Worm (Caenorhabditis elegans): Measurements from ENCODE around the gene C17C3.6.

The C17C3.6 gene

DNA sequence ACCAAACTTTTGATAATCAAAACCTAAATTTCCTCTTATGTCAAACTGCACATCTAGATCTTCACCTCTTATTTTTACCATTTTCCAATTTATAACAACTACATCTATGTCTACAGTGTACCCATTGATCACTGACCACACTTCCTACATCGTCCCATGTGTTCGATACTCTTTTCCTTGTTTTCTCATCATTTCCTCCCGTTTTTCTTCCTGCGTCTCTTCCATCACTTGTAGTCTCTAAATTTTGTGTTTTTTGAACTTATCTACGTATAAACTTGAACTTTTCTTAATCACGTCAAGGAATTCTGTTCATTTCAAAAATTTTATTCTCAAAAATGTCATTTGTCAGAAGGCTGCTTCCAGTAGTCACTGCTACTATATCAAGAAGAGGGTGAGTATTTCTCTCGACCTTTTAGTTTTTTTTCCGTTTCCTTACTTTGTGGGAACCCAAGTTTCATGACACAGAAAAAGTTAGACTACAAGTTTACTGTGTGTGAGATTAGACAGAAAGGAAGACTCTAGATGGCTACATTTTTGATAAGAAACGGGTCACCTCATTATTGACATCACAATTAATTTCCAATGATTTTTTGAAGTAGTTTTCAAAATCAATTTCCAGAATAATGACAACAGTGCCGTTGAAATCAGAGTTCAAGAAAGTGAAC is 22.4 kb downstream of the C17C3.6 start (continued):
- TF ChIP-seq dmd-8 (GFP tag; IDR thresholded peaks at IDR 0.05) (no peak), cey-2 (tag; optimal IDR thresholded peaks at IDR 0.05; ENCODE audit: borderline replicate concordance, insufficient read depth) (peak; percentile 71), mxl-3 (GFP tag; optimal IDR thresholded peaks at IDR 0.05) (peak; percentile 6), lin-13 (GFP tag; optimal IDR thresholded peaks at IDR 0.05) (peak; percentile 7)

DNA sequence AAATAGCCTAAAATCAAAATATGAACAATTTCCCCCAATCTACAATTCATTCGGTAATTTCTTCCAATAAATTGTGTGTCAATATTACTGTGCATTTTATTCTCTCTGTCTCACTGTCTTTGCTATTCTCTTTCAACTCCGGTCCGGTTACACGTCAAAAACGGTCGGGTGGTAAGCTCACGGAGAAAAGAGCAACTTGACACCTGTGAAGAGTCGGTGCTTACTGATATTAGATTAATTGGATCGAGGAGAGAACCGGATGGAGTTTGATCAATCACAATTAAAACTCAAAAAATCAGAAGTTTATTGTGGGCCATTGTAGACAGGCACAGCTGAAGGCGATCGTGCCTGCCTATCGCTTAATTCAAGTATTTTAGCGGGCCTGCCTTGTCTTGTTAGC is 25.1 kb downstream of the C17C3.6 start:
- TF ChIP-seq ctbp-1 (GFP tag; IDR thresholded peaks at IDR 0.05) = 0 out of 2 replicates have a peak, but pooled peaks have one; percentile 15
- no peak for TF ChIP-seq lin-29 (GFP tag; IDR thresholded peaks at IDR 0.05)
- no peak for TF ChIP-seq skn-1 (tag; optimal IDR thresholded peaks at IDR 0.05)
- TF ChIP-seq nhr-42 (GFP tag; IDR thresholded peaks at IDR 0.05) = no peak
- TF ChIP-seq cey-2 (tag; optimal IDR thresholded peaks at IDR 0.05; ENCODE audit: borderline replicate concordance, insufficient read depth) = no peak
- peak; percentile 3 for TF ChIP-seq zip-2 (tag; optimal IDR thresholded peaks at IDR 0.05)
- no peak for TF ChIP-seq gei-8 (GFP tag; optimal IDR thresholded peaks at IDR 0.05)
- no peak for TF ChIP-seq R02D3.7 (tag; optimal IDR thresholded peaks at IDR 0.05)
- TF ChIP-seq dpl-1 (GFP tag; optimal IDR thresholded peaks at IDR 0.05) = no peak
- no peak for TF ChIP-seq unc-39 (tag; optimal IDR thresholded peaks at IDR 0.05)
- TF ChIP-seq daf-8 (GFP tag; IDR thresholded peaks at IDR 0.05) = no peak
- no peak for TF ChIP-seq nhr-76 (tag; optimal IDR thresholded peaks at IDR 0.05)
- no peak for TF ChIP-seq ZK546.5 (tag; optimal IDR thresholded peaks at IDR 0.05)
- TF ChIP-seq lin-1 (GFP tag; IDR thresholded peaks at IDR 0.05) = no peak
- TF ChIP-seq lin-15B (tag; optimal IDR thresholded peaks at IDR 0.05) = no peak
- TF ChIP-seq nhr-77 (tag; optimal IDR thresholded peaks at IDR 0.05) = no peak
- TF ChIP-seq ama-1 (optimal IDR thresholded peaks at IDR 0.05) = no peak
- TF ChIP-seq hlh-11 (tag; optimal IDR thresholded peaks at IDR 0.05) = no peak
- TF ChIP-seq aha-1 (tag) = peak; percentile 56
- peak; percentile 83; the same call in 1 of the 2 replicates for TF ChIP-seq zfp-3 (GFP tag; conservative IDR thresholded peaks at IDR 0.05)
- TF ChIP-seq unc-62 (GFP tag; optimal IDR thresholded peaks at IDR 0.05 in 1 of 2) = no peak
- TF ChIP-seq unc-62 (tag; optimal IDR thresholded peaks at IDR 0.05) = no peak
- no peak for TF ChIP-seq ztf-7 (tag; optimal IDR thresholded peaks at IDR 0.05)
- TF ChIP-seq mep-1 (tag; optimal IDR thresholded peaks at IDR 0.05) = peak; percentile 42
- TF ChIP-seq nhr-111 (GFP tag; optimal IDR thresholded peaks at IDR 0.05) = no peak
- peak; percentile 28 for TF ChIP-seq lin-38 (GFP tag; IDR thresholded peaks at IDR 0.05)
- TF ChIP-seq mes-2 (tag; optimal IDR thresholded peaks at IDR 0.05; ENCODE audit: poor library complexity, severe bottlenecking) = no peak
- no peak for TF ChIP-seq hif-1 (tag; optimal IDR thresholded peaks at IDR 0.05)
- no peak for TF ChIP-seq zag-1 (tag; optimal IDR thresholded peaks at IDR 0.05)
- TF ChIP-seq hlh-30 (tag; optimal IDR thresholded peaks at IDR 0.05; ENCODE audit: insufficient read depth) = no peak
- no peak for TF ChIP-seq F26F4.8 (GFP tag; conservative IDR thresholded peaks at IDR 0.05)
- TF ChIP-seq ceh-20 (GFP tag; IDR thresholded peaks at IDR 0.05) = no peak
- TF ChIP-seq lsy-2 (tag; optimal IDR thresholded peaks at IDR 0.05) = peak in 1 of 2 experiments; percentile 30
- no peak for TF ChIP-seq rbr-2 (tag; optimal IDR thresholded peaks at IDR 0.05)
- 0 out of 2 replicates have a peak, but pooled peaks have one; percentile 32 for TF ChIP-seq Y105C5A.15 (GFP tag; IDR thresholded peaks at IDR 0.05)
- no peak for TF ChIP-seq snpc-4 (tag; optimal IDR thresholded peaks at IDR 0.05)
- no peak for TF ChIP-seq lin-13 (GFP tag; optimal IDR thresholded peaks at IDR 0.05)
- TF ChIP-seq aly-2 (tag; optimal IDR thresholded peaks at IDR 0.05) = no peak
- TF ChIP-seq mdt-29 (GFP tag; IDR thresholded peaks at IDR 0.05) = 0 out of 2 replicates have a peak, but pooled peaks have one; percentile 7
- no peak for TF ChIP-seq dmd-8 (GFP tag; IDR thresholded peaks at IDR 0.05)
- no peak for TF ChIP-seq F49E8.2 (tag; optimal IDR thresholded peaks at IDR 0.05; ENCODE audit: borderline replicate concordance)
- no peak for TF ChIP-seq zip-11 (GFP tag; IDR thresholded peaks at IDR 0.05)
- no peak for TF ChIP-seq nhr-6 (tag; optimal IDR thresholded peaks at IDR 0.05)
- no peak for TF ChIP-seq jun-1 (tag; optimal IDR thresholded peaks at IDR 0.05)
- peak in 1 of 2 experiments; percentile 24 for TF ChIP-seq daf-16 (GFP tag; optimal IDR thresholded peaks at IDR 0.05)
- TF ChIP-seq daf-16 (tag; optimal IDR thresholded peaks at IDR 0.05) = no peak
- no peak for TF ChIP-seq ceh-32 (tag; optimal IDR thresholded peaks at IDR 0.05; ENCODE audit: poor library complexity)
- TF ChIP-seq T20F7.1 (GFP tag; optimal IDR thresholded peaks at IDR 0.05) = peak; percentile 2

All from whole organism, L4 larva.